Worm (Caenorhabditis elegans): ENCODE results near the gene nas-31.
A peak's percentile ranks its signal among the peaks of the same experiment; 100 is the strongest.

Gene nas-31

DNA sequence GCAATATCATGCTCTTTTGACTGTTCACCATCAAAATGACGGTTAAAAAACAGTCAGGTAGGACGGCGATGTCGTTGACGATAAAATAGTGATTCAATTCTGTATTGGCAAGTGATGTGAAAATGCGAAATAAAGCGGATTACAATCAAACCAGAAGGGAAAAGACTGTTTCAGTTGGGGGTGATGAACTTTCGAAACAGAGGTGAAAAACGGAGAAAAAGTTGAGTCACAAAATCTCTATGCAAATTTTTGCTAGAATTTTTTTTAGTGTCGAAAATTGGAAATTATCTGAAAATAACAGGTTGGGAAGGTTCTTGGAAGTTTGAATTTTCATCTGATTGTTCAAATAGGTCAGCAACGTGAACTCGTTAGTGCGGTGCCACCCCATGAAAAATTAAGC, at the start of gene nas-31:
nas-31 (minus strand) TSS at position 101 of the 400 bp plus-strand sequence.
- TF ChIP-seq lin-15B (tag; optimal IDR thresholded peaks at IDR 0.05) (no peak), jun-1 (tag; optimal IDR thresholded peaks at IDR 0.05) (no peak), nhr-237 (tag; optimal IDR thresholded peaks at IDR 0.05) (no peak), ceh-9 (tag; optimal IDR thresholded peaks at IDR 0.05) (no peak), nhr-28 (tag; optimal IDR thresholded peaks at IDR 0.05) (no peak), ZK546.5 (tag; optimal IDR thresholded peaks at IDR 0.05) (no peak), egl-27 (tag; optimal IDR thresholded peaks at IDR 0.05) (no peak), nhr-25 (tag; optimal IDR thresholded peaks at IDR 0.05) (no peak), fkh-10 (GFP tag; optimal IDR thresholded peaks at IDR 0.05) (no peak), nhr-77 (tag; optimal IDR thresholded peaks at IDR 0.05) (no peak)

- TF ChIP-seq pqm-1 (tag; optimal IDR thresholded peaks at IDR 0.05) (no peak), nhr-23 (tag; optimal IDR thresholded peaks at IDR 0.05) (peak; percentile 38)
Observed at ce11 chrV:10970930-10971329, 49.3 kb upstream of the nas-31 start.

DNA sequence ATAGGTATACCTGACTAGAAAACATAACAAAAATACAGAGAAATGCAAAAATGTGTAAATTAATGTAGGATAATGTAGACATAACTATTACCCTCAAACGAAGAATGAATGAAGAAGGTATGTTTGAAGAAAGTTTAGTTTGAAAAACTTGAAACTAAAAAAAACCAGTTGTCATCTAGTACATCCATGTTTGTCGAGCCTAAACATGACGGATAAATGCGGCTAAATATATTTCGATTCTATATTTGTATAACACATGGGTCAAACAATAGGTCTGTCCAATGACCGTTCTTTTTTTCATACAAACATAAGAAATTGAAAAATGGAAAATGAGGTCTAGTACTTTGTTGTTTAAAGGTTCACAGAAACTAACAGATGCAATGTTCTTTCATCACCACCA, 48.4 kb upstream of the nas-31 start, which contains the start of gene F17C11.22:
F17C11.22 (minus strand) TSS at position 101 of the 400 bp plus-strand sequence.
- TF ChIP-seq elt-2 (tag; optimal IDR thresholded peaks at IDR 0.05) (no peak), nfya-1 (tag; optimal IDR thresholded peaks at IDR 0.05; ENCODE audit: insufficient read depth) (no peak), lin-15B (tag; optimal IDR thresholded peaks at IDR 0.05) (no peak), egl-27 (tag; optimal IDR thresholded peaks at IDR 0.05) (no peak), nhr-237 (tag; optimal IDR thresholded peaks at IDR 0.05) (no peak), ceh-28 (tag; optimal IDR thresholded peaks at IDR 0.05) (no peak), jun-1 (tag; optimal IDR thresholded peaks at IDR 0.05) (no peak), nhr-12 (tag; optimal IDR thresholded peaks at IDR 0.05) (no peak), eor-1 (tag; optimal IDR thresholded peaks at IDR 0.05) (no peak), unc-62 (GFP tag; optimal IDR thresholded peaks at IDR 0.05) (no peak), skn-1 (tag; optimal IDR thresholded peaks at IDR 0.05) (no peak), nhr-67 (tag; optimal IDR thresholded peaks at IDR 0.05) (no peak)

- no peak for TF ChIP-seq eor-1 (tag; optimal IDR thresholded peaks at IDR 0.05)
- peak; percentile 13 for TF ChIP-seq elt-2 (tag; optimal IDR thresholded peaks at IDR 0.05)
- no peak for TF ChIP-seq nhr-43 (tag; optimal IDR thresholded peaks at IDR 0.05; ENCODE audit: poor library complexity, severe bottlenecking)
Observed at ce11 chrV:10967594-10968273, 46.1 kb upstream of the nas-31 start.

DNA sequence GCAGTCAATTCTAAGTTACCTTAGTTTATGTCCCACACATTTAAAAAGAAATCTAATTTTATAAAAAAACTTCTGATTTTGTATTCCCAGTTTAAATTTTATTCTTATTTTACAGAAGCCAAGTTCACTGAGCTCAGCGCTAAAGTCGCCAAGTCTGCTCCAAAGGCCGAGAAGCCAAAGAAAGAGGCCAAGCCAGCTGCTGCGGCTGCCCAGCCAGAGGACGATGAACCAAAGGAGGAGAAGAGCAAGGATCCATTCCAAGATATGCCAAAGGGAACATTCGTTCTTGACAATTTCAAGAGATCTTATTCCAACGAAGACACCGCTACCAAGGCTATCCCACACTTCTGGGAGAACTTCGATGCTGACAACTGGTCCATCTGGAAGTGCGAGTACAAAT, 45.2 kb upstream of the nas-31 start:
- TF ChIP-seq ztf-4 (tag; optimal IDR thresholded peaks at IDR 0.05) (no peak), ZK546.5 (tag; optimal IDR thresholded peaks at IDR 0.05) (no peak), hmg-11 (tag; optimal IDR thresholded peaks at IDR 0.05) (no peak), tbx-2 (tag; optimal IDR thresholded peaks at IDR 0.05) (no peak), ceh-16 (tag; optimal IDR thresholded peaks at IDR 0.05) (no peak), pha-4 (tag; optimal IDR thresholded peaks at IDR 0.05) (no peak), lin-39 (tag; optimal IDR thresholded peaks at IDR 0.05) (no peak), fkh-10 (GFP tag; optimal IDR thresholded peaks at IDR 0.05) (no peak), daf-12 (tag; optimal IDR thresholded peaks at IDR 0.05) (no peak), skn-1 (tag; optimal IDR thresholded peaks at IDR 0.05) (no peak), nhr-11 (tag; optimal IDR thresholded peaks at IDR 0.05) (no peak), elt-3 (tag; optimal IDR thresholded peaks at IDR 0.05) (no peak), nhr-237 (tag; optimal IDR thresholded peaks at IDR 0.05) (no peak), unc-39 (tag; optimal IDR thresholded peaks at IDR 0.05) (no peak), fos-1 (tag; optimal IDR thresholded peaks at IDR 0.05) (no peak), ceh-82 (tag; optimal IDR thresholded peaks at IDR 0.05) (no peak), jun-1 (tag; optimal IDR thresholded peaks at IDR 0.05) (no peak)

DNA sequence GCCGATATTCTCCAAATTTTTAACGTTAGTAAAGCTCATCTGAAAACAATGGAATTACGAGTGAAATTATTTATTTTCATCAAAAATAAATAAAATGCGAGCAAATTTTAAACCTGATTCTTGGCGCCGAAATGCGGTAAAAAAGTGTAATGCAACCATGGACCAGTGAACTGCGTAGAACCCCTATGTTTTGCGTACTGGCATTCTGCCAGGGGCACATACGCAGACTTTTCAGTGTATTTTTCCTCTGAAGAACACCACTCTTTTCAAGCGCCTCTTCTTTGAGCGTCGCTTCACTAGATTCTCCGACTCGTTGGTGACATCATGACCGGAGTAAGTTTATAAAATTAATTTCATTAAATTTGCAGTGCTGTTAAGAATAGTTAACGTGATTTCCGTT, 43.9 kb upstream of the nas-31 start, which contains the start of the genes ctf-4 and eef-1G:
ctf-4 (minus strand) TSS at position 39 of the 400 bp plus-strand sequence.
eef-1G (plus strand) TSS at position 219 of the 400 bp plus-strand sequence.
- TF ChIP-seq nhr-43 (tag; optimal IDR thresholded peaks at IDR 0.05; ENCODE audit: poor library complexity, severe bottlenecking) (peak; percentile 93), nhr-237 (tag; optimal IDR thresholded peaks at IDR 0.05) (no peak), elt-2 (tag; optimal IDR thresholded peaks at IDR 0.05) (peak; percentile 91), nhr-12 (tag; optimal IDR thresholded peaks at IDR 0.05) (no peak), fkh-2 (tag; optimal IDR thresholded peaks at IDR 0.05) (no peak), nfya-1 (tag; optimal IDR thresholded peaks at IDR 0.05; ENCODE audit: insufficient read depth) (peak; percentile 97), egl-27 (tag; optimal IDR thresholded peaks at IDR 0.05) (peak; percentile 92), unc-39 (tag; optimal IDR thresholded peaks at IDR 0.05) (no peak), pqm-1 (tag; optimal IDR thresholded peaks at IDR 0.05) (peak; percentile 94), ztf-11 (tag; optimal IDR thresholded peaks at IDR 0.05) (no peak), egl-5 (tag; optimal IDR thresholded peaks at IDR 0.05) (peak; percentile 97), nhr-76 (tag; optimal IDR thresholded peaks at IDR 0.05) (peak; percentile 26), nhr-28 (tag; optimal IDR thresholded peaks at IDR 0.05) (no peak), mml-1 (tag; optimal IDR thresholded peaks at IDR 0.05) (no peak), lin-15B (tag; optimal IDR thresholded peaks at IDR 0.05) (peak; percentile 98), sea-2 (GFP tag; optimal IDR thresholded peaks at IDR 0.05) (no peak), hmg-11 (tag; optimal IDR thresholded peaks at IDR 0.05) (no peak), zag-1 (tag; optimal IDR thresholded peaks at IDR 0.05) (no peak), nhr-23 (tag; optimal IDR thresholded peaks at IDR 0.05) (peak; percentile 99), pha-4 (tag; optimal IDR thresholded peaks at IDR 0.05) (peak; percentile 99), R02D3.7 (tag; optimal IDR thresholded peaks at IDR 0.05) (peak; percentile 82)
